Worm (Caenorhabditis elegans) whole organism, late embryonic: Measurements from ENCODE around the gene C25H3.3.
A peak's percentile ranks its signal among the peaks of the same experiment; 100 is the strongest.

Experiments used
- C08G9.2 ChIP-seq: sonication (generic microtip); optimal IDR thresholded peaks from 2 replicates; lab custom pipeline; 2016; ENCODE audit warnings: mild to moderate bottlenecking, missing genetic modification characterization, moderate library complexity, missing compliant biosample characterization
- C38D4.7 ChIP-seq: fragments of 200-800 bp; sonication (Bioruptor generic); optimal IDR thresholded peaks from 2 replicates; lab custom pipeline; 2018; ENCODE audit warnings: mild to moderate bottlenecking, missing genetic modification characterization, moderate library complexity, missing compliant biosample characterization
- K09A11.1 ChIP-seq: sonication (generic microtip); optimal IDR thresholded peaks from 2 replicates; lab custom pipeline; 2017; ENCODE audit warnings: antibody characterized with exemption, mild to moderate bottlenecking, missing genetic modification characterization, missing compliant biosample characterization; ENCODE audit not compliant: insufficient read depth
- T23F11.4 ChIP-seq: fragments of 200-800 bp; sonication (Bioruptor generic); optimal IDR thresholded peaks from 2 replicates; lab custom pipeline; 2018; ENCODE audit warnings: mild to moderate bottlenecking, missing genetic modification characterization, missing compliant biosample characterization
- ahr-1 ChIP-seq: sonication (generic microtip); optimal IDR thresholded peaks from 2 replicates; lab custom pipeline; 2016; ENCODE audit warnings: missing genetic modification characterization, missing compliant biosample characterization
- ama-1 ChIP-seq: fragments of 150-350 bp; optimal IDR thresholded peaks from 2 replicates; lab custom pipeline; 2014
- ceh-14 ChIP-seq: sonication (generic microtip); optimal IDR thresholded peaks from 2 replicates; lab custom pipeline; 2016; ENCODE audit warnings: missing genotype, missing genetic modification characterization, missing compliant biosample characterization
- ceh-18 ChIP-seq: sonication (generic microtip); optimal IDR thresholded peaks from 2 replicates; lab custom pipeline; 2016; ENCODE audit warnings: missing genetic modification characterization, missing compliant biosample characterization
- ceh-2 ChIP-seq: sonication (generic microtip); optimal IDR thresholded peaks from 2 replicates; lab custom pipeline; 2016; ENCODE audit warnings: missing genotype, missing genetic modification characterization, missing compliant biosample characterization
- ceh-24 ChIP-seq: sonication (generic microtip); optimal IDR thresholded peaks from 2 replicates; lab custom pipeline; 2016; ENCODE audit warnings: mild to moderate bottlenecking, missing genetic modification characterization, missing compliant biosample characterization
- ceh-31 ChIP-seq: sonication (generic microtip); optimal IDR thresholded peaks from 2 replicates; lab custom pipeline; 2016; ENCODE audit warnings: missing genetic modification characterization, missing compliant biosample characterization
- ceh-34 ChIP-seq: sonication (generic microtip); optimal IDR thresholded peaks from 2 replicates; lab custom pipeline; 2016; ENCODE audit warnings: mild to moderate bottlenecking, missing genetic modification characterization, missing compliant biosample characterization
- ceh-48 ChIP-seq: sonication (generic microtip); optimal IDR thresholded peaks from 2 replicates; lab custom pipeline; 2016; ENCODE audit warnings: missing genetic modification characterization, inconsistent platforms, missing compliant biosample characterization
- dmd-4 ChIP-seq: sonication (generic microtip); optimal IDR thresholded peaks from 2 replicates; lab custom pipeline; 2016; ENCODE audit warnings: borderline replicate concordance, missing genetic modification characterization, missing compliant biosample characterization
- dve-1 ChIP-seq: sonication (generic microtip); optimal IDR thresholded peaks from 2 replicates; lab custom pipeline; 2017; ENCODE audit warnings: antibody characterized with exemption, mild to moderate bottlenecking, missing genetic modification characterization, missing compliant biosample characterization
- elt-2 ChIP-seq: sonication (generic microtip); optimal IDR thresholded peaks from 2 replicates; lab custom pipeline; 2016; ENCODE audit warnings: missing genetic modification reagents, missing genetic modification characterization, missing compliant biosample characterization
- elt-4 ChIP-seq: sonication (generic microtip); optimal IDR thresholded peaks from 2 replicates; lab custom pipeline; 2016; ENCODE audit warnings: missing genetic modification characterization, missing compliant biosample characterization
- ets-4 ChIP-seq: sonication (generic microtip); optimal IDR thresholded peaks from 2 replicates; lab custom pipeline; 2016; ENCODE audit warnings: missing genetic modification characterization, missing compliant biosample characterization
- eyg-1 ChIP-seq: sonication (generic microtip); optimal IDR thresholded peaks from 2 replicates; lab custom pipeline; 2016; ENCODE audit warnings: missing genotype, missing genetic modification characterization, missing compliant biosample characterization
- fax-1 ChIP-seq: sonication (generic microtip); optimal IDR thresholded peaks from 2 replicates; lab custom pipeline; 2016; ENCODE audit warnings: missing genotype, missing genetic modification characterization, missing compliant biosample characterization
- fkh-10 ChIP-seq: fragments of 150-350 bp; optimal IDR thresholded peaks from 2 replicates; lab custom pipeline; 2014; ENCODE audit warnings: missing biosample characterization, missing genetic modification reagents, missing genetic modification characterization
- fkh-6 ChIP-seq: sonication (generic microtip); optimal IDR thresholded peaks from 2 replicates; lab custom pipeline; 2016; ENCODE audit warnings: missing genetic modification characterization, missing compliant biosample characterization
- hlh-13 ChIP-seq: fragments of 200-800 bp; sonication (Bioruptor generic); optimal IDR thresholded peaks from 2 replicates; lab custom pipeline; 2018; ENCODE audit warnings: mild to moderate bottlenecking, missing genetic modification characterization, missing compliant biosample characterization
- hlh-15 ChIP-seq: sonication (generic microtip); optimal IDR thresholded peaks from 2 replicates; lab custom pipeline; 2016; ENCODE audit warnings: missing genetic modification characterization, missing compliant biosample characterization
- hlh-30 ChIP-seq: sonication (generic microtip); optimal IDR thresholded peaks from 2 replicates; lab custom pipeline; 2017; ENCODE audit warnings: antibody characterized with exemption, missing genetic modification characterization, missing compliant biosample characterization; ENCODE audit not compliant: insufficient read depth
- hlh-6 ChIP-seq: sonication (generic microtip); optimal IDR thresholded peaks from 2 replicates; lab custom pipeline; 2016; ENCODE audit warnings: missing genotype, missing genetic modification characterization, missing compliant biosample characterization
- lim-6 ChIP-seq: sonication (generic microtip); optimal IDR thresholded peaks from 2 replicates; lab custom pipeline; 2016; ENCODE audit warnings: missing genetic modification characterization, missing compliant biosample characterization
- madf-2 ChIP-seq: sonication (generic microtip); optimal IDR thresholded peaks from 2 replicates; lab custom pipeline; 2017; ENCODE audit warnings: missing genetic modification characterization, missing compliant biosample characterization
- mec-3 ChIP-seq: sonication (generic microtip); optimal IDR thresholded peaks from 2 replicates; lab custom pipeline; 2016; ENCODE audit warnings: borderline replicate concordance, missing genetic modification characterization, missing compliant biosample characterization
- odd-2 ChIP-seq: sonication (generic microtip); optimal IDR thresholded peaks from 2 replicates; lab custom pipeline; 2017; ENCODE audit warnings: antibody characterized with exemption, mild to moderate bottlenecking, missing genetic modification characterization, missing compliant biosample characterization
- pag-3 ChIP-seq: sonication (generic microtip); optimal IDR thresholded peaks from 2 replicates; lab custom pipeline; 2016; ENCODE audit warnings: missing compliant biosample characterization, missing genetic modification characterization, borderline replicate concordance
- pat-9 ChIP-seq: fragments of 200-800 bp; sonication (Bioruptor generic); optimal IDR thresholded peaks from 2 replicates; lab custom pipeline; 2018; ENCODE audit warnings: mild to moderate bottlenecking, missing genetic modification characterization, moderate library complexity, missing compliant biosample characterization
- pax-1 ChIP-seq: fragments of 150-350 bp; optimal IDR thresholded peaks from 2 replicates; lab custom pipeline; 2014; ENCODE audit warnings: missing biosample characterization, missing genetic modification characterization
- pqm-1 ChIP-seq: sonication (generic microtip); optimal IDR thresholded peaks from 2 replicates; lab custom pipeline; 2016; ENCODE audit warnings: missing genetic modification characterization, missing compliant biosample characterization
- ref-2 ChIP-seq: sonication (generic microtip); optimal IDR thresholded peaks from 2 replicates; lab custom pipeline; 2016; ENCODE audit warnings: missing genetic modification characterization, missing compliant biosample characterization
- rnt-1 ChIP-seq: sonication (generic microtip); optimal IDR thresholded peaks from 2 replicates; lab custom pipeline; 2016; ENCODE audit warnings: missing genetic modification characterization, missing compliant biosample characterization
- sdc-2 ChIP-seq: sonication (generic microtip); optimal IDR thresholded peaks from 2 replicates; lab custom pipeline; 2016; ENCODE audit warnings: missing genotype, missing genetic modification characterization, missing compliant biosample characterization
- sox-2 ChIP-seq: fragments of 200-800 bp; sonication (Bioruptor generic); IDR thresholded peaks from 2 replicates; pipeline ENCODE4 v1.3.6; 2022; ENCODE audit warnings: missing genetic modification reagents, missing genetic modification characterization, missing compliant biosample characterization
- syd-9 ChIP-seq: sonication (generic microtip); optimal IDR thresholded peaks from 2 replicates; lab custom pipeline; 2016; ENCODE audit warnings: mild to moderate bottlenecking, missing genetic modification characterization, moderate library complexity, missing compliant biosample characterization
- tbx-7 ChIP-seq: sonication (generic microtip); optimal IDR thresholded peaks from 2 replicates; lab custom pipeline; 2016; ENCODE audit warnings: missing genotype, missing genetic modification characterization, missing compliant biosample characterization
- ttx-3 ChIP-seq: sonication (generic microtip); optimal IDR thresholded peaks from 2 replicates; lab custom pipeline; 2016; ENCODE audit warnings: missing genetic modification reagents, missing genetic modification characterization, missing compliant biosample characterization
- unc-3 ChIP-seq, 2 experiments: fragments of 200-800 bp in 1 of 2; sonication (Bioruptor generic) in 1 of 2; sonication (generic microtip) in 1 of 2; conservative IDR thresholded peaks in 1 of 2; optimal IDR thresholded peaks in 1 of 2; 2 replicates each; pipeline versions ENCODE4 v1.3.6 to Lab custom; 2016 to 2022; ENCODE audit warnings: missing compliant biosample characterization in 2 of 2, missing genetic modification characterization in 2 of 2, missing genetic modification reagents in 1 of 2
- unc-42 ChIP-seq: sonication (generic microtip); optimal IDR thresholded peaks from 2 replicates; lab custom pipeline; 2016; ENCODE audit warnings: missing genotype, missing genetic modification characterization, missing compliant biosample characterization
- unc-55 ChIP-seq: sonication (generic microtip); optimal IDR thresholded peaks from 2 replicates; lab custom pipeline; 2017; ENCODE audit warnings: missing biosample characterization, missing genetic modification reagents, missing genetic modification characterization
- unc-86 ChIP-seq: sonication (generic microtip); optimal IDR thresholded peaks from 2 replicates; lab custom pipeline; 2016; ENCODE audit warnings: missing genetic modification characterization, missing compliant biosample characterization
- ztf-16 ChIP-seq: sonication (generic microtip); optimal IDR thresholded peaks from 2 replicates; lab custom pipeline; 2017; ENCODE audit warnings: missing genetic modification characterization, missing compliant biosample characterization

Gene C25H3.3

DNA sequence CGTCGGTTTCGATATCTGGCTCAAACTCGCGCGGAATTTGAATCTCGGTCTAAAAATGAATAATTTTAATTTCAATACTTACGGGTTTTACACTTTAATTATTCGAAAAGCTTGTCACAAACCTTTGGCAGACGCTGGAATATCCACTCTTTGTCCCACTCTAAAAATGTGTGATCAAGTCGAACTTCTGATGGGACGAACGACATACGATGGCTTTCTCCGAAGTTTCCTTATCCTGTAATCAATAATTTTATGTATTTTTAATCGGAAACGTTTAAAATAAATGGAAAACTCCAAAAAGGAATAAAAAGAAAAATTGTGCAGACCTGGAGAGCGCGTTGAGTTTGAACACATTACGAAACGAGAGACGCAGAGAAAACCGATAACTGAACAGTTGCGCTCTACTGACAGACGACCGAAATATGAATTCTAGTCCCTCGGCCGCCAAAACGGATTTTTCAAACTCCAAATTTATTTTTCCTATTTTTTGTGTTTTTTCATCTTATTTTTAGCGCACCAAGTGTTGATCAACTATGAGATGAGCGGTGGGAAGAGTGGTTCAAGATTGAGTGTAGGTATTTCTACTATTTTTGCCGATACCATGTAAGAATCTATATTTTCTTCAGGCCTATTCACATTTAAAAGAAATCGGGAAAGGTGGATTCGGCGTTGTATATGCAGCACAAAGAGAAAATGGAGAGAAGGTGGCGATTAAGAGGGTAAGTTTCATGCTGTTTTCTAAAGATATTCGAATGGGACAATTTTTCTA is 44.6 kb upstream of the C25H3.3 start, which contains the start of the genes sam-4, F59E12.17 and zyg-1 (continued):
- TF ChIP-seq pqm-1 (tag; lab: Kevin White, UChicago), result no peak
- TF ChIP-seq ama-1, result no peak
- no peak for TF ChIP-seq mec-3 (tag; lab: Kevin White, UChicago)
- TF ChIP-seq fkh-6 (tag; lab: Kevin White, UChicago), result no peak
- TF ChIP-seq hlh-13 (GFP tag; lab: Kevin White, UChicago), result no peak
- TF ChIP-seq ttx-3 (tag; lab: Kevin White, UChicago), result no peak
- TF ChIP-seq unc-86 (tag; lab: Kevin White, UChicago), result no peak
- TF ChIP-seq hlh-15 (tag; lab: Kevin White, UChicago), result no peak
- peak; percentile 66 for TF ChIP-seq C08G9.2 (tag; lab: Kevin White, UChicago)
- no peak for TF ChIP-seq sdc-2 (tag; lab: Kevin White, UChicago)
- no peak for TF ChIP-seq C38D4.7 (GFP tag; lab: Kevin White, UChicago)
- no peak for TF ChIP-seq hlh-6 (tag; lab: Kevin White, UChicago)
- peak; percentile 72 for TF ChIP-seq rnt-1 (tag; lab: Kevin White, UChicago)
- no peak for TF ChIP-seq K09A11.1 (tag; lab: Kevin White, UChicago)
- TF ChIP-seq sox-2 (GFP tag; lab: Robert Waterston, UW), result no peak
- TF ChIP-seq elt-2 (tag; lab: Kevin White, UChicago), result no peak
- TF ChIP-seq ceh-2 (tag; lab: Kevin White, UChicago), result peak; percentile 78
- TF ChIP-seq ets-4, result peak; percentile 83
- no peak for TF ChIP-seq ceh-24 (tag; lab: Kevin White, UChicago)
- TF ChIP-seq ceh-18 (tag; lab: Kevin White, UChicago), result no peak
- no peak for TF ChIP-seq pat-9 (tag; lab: Kevin White, UChicago)
- peak; percentile 11 for TF ChIP-seq tbx-7 (tag; lab: Kevin White, UChicago)
- peak; percentile 29 for TF ChIP-seq ceh-14 (tag; lab: Kevin White, UChicago)
- TF ChIP-seq hlh-30 (tag; lab: Kevin White, UChicago), result no peak
- TF ChIP-seq ceh-31 (tag; lab: Kevin White, UChicago), result peak; percentile 90
- no peak for TF ChIP-seq lim-6
- no peak for TF ChIP-seq elt-4 (tag; lab: Kevin White, UChicago)
- TF ChIP-seq dve-1 (tag; lab: Kevin White, UChicago), result no peak
- no peak for TF ChIP-seq fax-1 (tag; lab: Kevin White, UChicago)
- TF ChIP-seq ceh-34 (tag; lab: Kevin White, UChicago), result no peak
- no peak for TF ChIP-seq odd-2 (tag; lab: Kevin White, UChicago)
- TF ChIP-seq fkh-10, result no peak
- no peak for TF ChIP-seq ztf-16 (tag; lab: Kevin White, UChicago)
- TF ChIP-seq pag-3 (tag; lab: Kevin White, UChicago), result no peak
- no peak for TF ChIP-seq eyg-1
- peak; percentile 28 for TF ChIP-seq ceh-48 (tag; lab: Kevin White, UChicago)
- TF ChIP-seq ahr-1 (tag; lab: Kevin White, UChicago), result no peak
- peak; percentile 38 for TF ChIP-seq ref-2 (tag; lab: Kevin White, UChicago)
- no peak for TF ChIP-seq pax-1 (tag; lab: Kevin White, UChicago)
- TF ChIP-seq unc-55, result no peak
- no peak for TF ChIP-seq unc-3 (GFP tag; conservative IDR thresholded peaks at IDR 0.05; lab: Robert Waterston, UW)
- no peak for TF ChIP-seq unc-3 (tag; optimal IDR thresholded peaks at IDR 0.05; lab: Kevin White, UChicago)
- no peak for TF ChIP-seq unc-42
- no peak for TF ChIP-seq madf-2 (tag; lab: Kevin White, UChicago)
- TF ChIP-seq syd-9, result no peak
- no peak for TF ChIP-seq dmd-4 (tag; lab: Kevin White, UChicago)
- TF ChIP-seq T23F11.4 (GFP tag; lab: Kevin White, UChicago), result no peak
